Fruit fly (Drosophila melanogaster) S2 (cell line): ENCODE results near the gene gfzf.

Source experiments
- CG8478 ChIP-seq: fragments of >200 bp; optimal IDR thresholded peaks from 2 replicates; lab custom pipeline; 2018
- CTCF ChIP-seq, 2 experiments: fragments of >200 bp; optimal IDR thresholded peaks; 2 replicates each; lab custom pipeline; 2018

dm6 chr3R:7187989-7188388 lies 37.2 kb upstream of the gfzf start:
- TF ChIP-seq CTCF (optimal IDR thresholded peaks at IDR 0.05; lab: Kevin White, UChicago) (no peak), CG8478 (lab: Kevin White, UChicago) (no peak)
